Worm (Caenorhabditis elegans) whole organism, L2 larva: ENCODE measurements around the gene snu-13.

Experiments
- C34F6.9 ChIP-seq: fragments of 150-350 bp; optimal IDR thresholded peaks from 2 replicates; lab custom pipeline; 2014; ENCODE audit warnings: missing biosample characterization, missing genetic modification characterization
- Y55F3AM.14 ChIP-seq: fragments of 200-800 bp; sonication (Bioruptor generic); optimal IDR thresholded peaks from 2 replicates; lab custom pipeline; 2018; ENCODE audit warnings: mild to moderate bottlenecking, missing genetic modification characterization, missing compliant biosample characterization
- aly-2 ChIP-seq: fragments of 150-350 bp; optimal IDR thresholded peaks from 2 replicates; lab custom pipeline; 2014; ENCODE audit warnings: missing biosample characterization, missing genetic modification characterization
- ama-1 ChIP-seq: fragments of 150-350 bp; optimal IDR thresholded peaks from 2 replicates; lab custom pipeline; 2018; ENCODE audit warnings: inconsistent platforms
- ceh-16 ChIP-seq: fragments of 150-350 bp; optimal IDR thresholded peaks from 2 replicates; lab custom pipeline; 2014; ENCODE audit warnings: missing biosample characterization, missing genetic modification characterization
- ceh-82 ChIP-seq: fragments of 150-350 bp; optimal IDR thresholded peaks from 2 replicates; lab custom pipeline; 2014; ENCODE audit warnings: missing biosample characterization, missing genetic modification characterization
- dmd-4 ChIP-seq: sonication (generic microtip); optimal IDR thresholded peaks from 2 replicates; lab custom pipeline; 2017; ENCODE audit warnings: missing biosample characterization, missing genetic modification characterization
- egl-27 ChIP-seq: sonication (generic microtip); optimal IDR thresholded peaks from 3 replicates; lab custom pipeline; 2017; ENCODE audit warnings: missing biosample characterization, missing genetic modification reagents, missing genetic modification characterization
- elt-3 ChIP-seq: sonication (generic microtip); optimal IDR thresholded peaks from 2 replicates; lab custom pipeline; 2017; ENCODE audit warnings: missing biosample characterization, missing genetic modification characterization
- lsy-2 ChIP-seq, 2 experiments: fragments of 150-350 bp in 1 of 2; sonication (generic microtip) in 1 of 2; optimal IDR thresholded peaks; 2 replicates each; lab custom pipeline; 2014 to 2017; ENCODE audit warnings: missing biosample characterization in 2 of 2, missing genetic modification characterization in 2 of 2
- nhr-10 ChIP-seq: sonication (generic microtip); optimal IDR thresholded peaks from 2 replicates; lab custom pipeline; 2017; ENCODE audit warnings: missing biosample characterization, missing genetic modification characterization
- nhr-77 ChIP-seq: fragments of 150-350 bp; optimal IDR thresholded peaks from 2 replicates; lab custom pipeline; 2014; ENCODE audit warnings: missing biosample characterization, missing genetic modification characterization
- peb-1 ChIP-seq: fragments of 150-350 bp; optimal IDR thresholded peaks from 2 replicates; lab custom pipeline; 2014; ENCODE audit warnings: missing biosample characterization, missing genetic modification characterization
- unc-55 ChIP-seq: fragments of 150-350 bp; sonication (generic microtip); optimal IDR thresholded peaks from 3 replicates; lab custom pipeline; 2014; ENCODE audit warnings: missing biosample characterization, missing genetic modification reagents, missing genetic modification characterization
- ztf-1 ChIP-seq: fragments of 200-800 bp; sonication (Bioruptor generic); conservative IDR thresholded peaks from 2 replicates; pipeline ENCODE4 v1.3.6; 2022; ENCODE audit warnings: missing genetic modification characterization, missing compliant biosample characterization

Gene snu-13

DNA sequence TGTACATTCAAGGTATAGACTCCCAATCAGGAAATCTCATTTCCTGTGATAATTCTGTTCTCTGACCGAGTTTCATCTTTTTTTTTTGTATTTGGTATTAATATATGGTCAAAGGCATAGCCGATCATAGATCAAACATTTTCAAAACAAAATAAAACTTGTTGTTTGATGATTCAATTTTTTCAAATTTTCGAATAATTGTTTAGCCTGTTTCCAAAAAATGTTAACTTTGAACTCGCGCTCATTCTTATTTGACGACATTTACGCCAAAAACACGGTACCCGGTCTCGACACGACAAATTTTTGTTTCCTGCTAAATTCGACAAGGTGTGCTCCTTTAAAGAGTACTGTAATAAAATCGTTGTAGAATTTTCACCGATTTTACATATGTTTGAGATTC, 49.6 kb downstream of the snu-13 start:
- no peak for TF ChIP-seq aly-2 (tag; lab: Kevin White, UChicago)
- no peak for TF ChIP-seq egl-27 (tag; lab: Kevin White, UChicago)
- no peak for TF ChIP-seq elt-3 (tag; lab: Kevin White, UChicago)
- TF ChIP-seq ama-1 (lab: Kevin White, UChicago) = no peak
- no peak for TF ChIP-seq unc-55 (GFP tag; lab: Kevin White, UChicago)
- TF ChIP-seq C34F6.9 (tag; lab: Kevin White, UChicago) = no peak
- TF ChIP-seq ztf-1 (GFP tag; lab: Robert Waterston, UW) = no peak
- no peak for TF ChIP-seq nhr-77 (tag; lab: Kevin White, UChicago)
- no peak for TF ChIP-seq dmd-4
- no peak for TF ChIP-seq peb-1
- TF ChIP-seq nhr-10 = no peak
- TF ChIP-seq Y55F3AM.14 (GFP tag; lab: Kevin White, UChicago) = no peak
- no peak for TF ChIP-seq lsy-2 (tag; optimal IDR thresholded peaks at IDR 0.05; lab: Kevin White, UChicago)
- TF ChIP-seq ceh-16 (tag; lab: Kevin White, UChicago) = no peak
- no peak for TF ChIP-seq ceh-82 (tag; lab: Kevin White, UChicago)
